Fruit fly (Drosophila melanogaster) whole organism, embryonic: ENCODE measurements around the gene SMSr.

Experiments
- Asciz ChIP-seq: fragments of 200-800 bp; sonication (Bioruptor generic); optimal IDR thresholded peaks from 2 replicates; lab custom pipeline; 2017; ENCODE audit warnings: missing biosample characterization, mild to moderate bottlenecking, missing genetic modification characterization, missing genetic modification reagents
- Bdp1 ChIP-seq: fragments of 200-800 bp; sonication (Bioruptor generic); optimal IDR thresholded peaks from 3 replicates; lab custom pipeline; 2016; ENCODE audit warnings: missing biosample characterization, missing genetic modification characterization
- C15 ChIP-seq: fragments of 200-800 bp; sonication (Bioruptor generic); IDR thresholded peaks from 3 replicates; pipeline ENCODE4 v1.3.6; 2022; ENCODE audit warnings: missing biosample characterization, missing genetic modification characterization
- CG10274 ChIP-seq: fragments of 200-800 bp; sonication (Bioruptor generic); optimal IDR thresholded peaks from 3 replicates; lab custom pipeline; 2017; ENCODE audit warnings: missing biosample characterization, mild to moderate bottlenecking, missing genetic modification characterization
- CG10543 ChIP-seq: fragments of 200-800 bp; sonication (Bioruptor generic); optimal IDR thresholded peaks from 3 replicates; lab custom pipeline; 2017; ENCODE audit warnings: missing biosample characterization, mild to moderate bottlenecking, missing genetic modification characterization, moderate library complexity
- CG13296 ChIP-seq: fragments of 200-800 bp; sonication (Bioruptor generic); optimal IDR thresholded peaks from 3 replicates; lab custom pipeline; 2018; ENCODE audit warnings: missing biosample characterization, mild to moderate bottlenecking, missing genetic modification characterization
- CG13894 ChIP-seq: fragments of 200-800 bp; sonication (Bioruptor generic); optimal IDR thresholded peaks from 3 replicates; lab custom pipeline; 2018; ENCODE audit warnings: missing biosample characterization, mild to moderate bottlenecking, missing genetic modification characterization, moderate library complexity
- CG15073 ChIP-seq: fragments of 200-800 bp; sonication (Bioruptor generic); optimal IDR thresholded peaks from 2 replicates; lab custom pipeline; 2016; ENCODE audit warnings: missing biosample characterization, missing genetic modification characterization
- CG17568 ChIP-seq: fragments of 200-800 bp; sonication (Bioruptor generic); optimal IDR thresholded peaks from 2 replicates; lab custom pipeline; 2018; ENCODE audit warnings: missing biosample characterization, mild to moderate bottlenecking, missing genetic modification characterization, moderate library complexity
- CG1832 ChIP-seq: fragments of 200-800 bp; sonication (Bioruptor generic); optimal IDR thresholded peaks from 2 replicates; lab custom pipeline; 2017; ENCODE audit warnings: missing biosample characterization, mild to moderate bottlenecking, missing genetic modification characterization, inconsistent platforms
- CG2120 ChIP-seq: fragments of 200-800 bp; sonication (Bioruptor generic); optimal IDR thresholded peaks from 3 replicates; lab custom pipeline; 2016; ENCODE audit warnings: missing biosample characterization, missing genetic modification characterization
- CG2875 ChIP-seq: fragments of 200-800 bp; sonication (Bioruptor generic); optimal IDR thresholded peaks from 2 replicates; lab custom pipeline; 2017; ENCODE audit warnings: missing biosample characterization, mild to moderate bottlenecking, missing genetic modification characterization, missing genetic modification reagents
- CG4424 ChIP-seq: fragments of 200-800 bp; sonication (Bioruptor generic); optimal IDR thresholded peaks from 3 replicates; lab custom pipeline; 2016; ENCODE audit warnings: missing biosample characterization, missing genetic modification characterization
- CG5953 ChIP-seq: fragments of 200-800 bp; sonication (Bioruptor generic); IDR thresholded peaks from 2 replicates; pipeline ENCODE4 v1.3.6; 2022; ENCODE audit warnings: missing biosample characterization, missing genetic modification characterization
- CG6254 ChIP-seq: fragments of 200-800 bp; sonication (Bioruptor generic); optimal IDR thresholded peaks from 3 replicates; lab custom pipeline; 2017; ENCODE audit warnings: mild to moderate bottlenecking, missing biosample characterization, missing genetic modification reagents, missing genetic modification characterization
- CG6272 ChIP-seq: fragments of 200-800 bp; sonication (Bioruptor generic); IDR thresholded peaks from 2 replicates; pipeline ENCODE4 v1.3.6; 2022; ENCODE audit warnings: missing biosample characterization, missing genetic modification characterization
- CG6765 ChIP-seq: fragments of 200-800 bp; sonication (Bioruptor generic); optimal IDR thresholded peaks from 3 replicates; lab custom pipeline; 2017; ENCODE audit warnings: missing biosample characterization, mild to moderate bottlenecking, missing genetic modification characterization
- CG6813 ChIP-seq: fragments of 200-800 bp; sonication (Bioruptor generic); optimal IDR thresholded peaks from 2 replicates; lab custom pipeline; 2017; ENCODE audit warnings: missing biosample characterization, missing genetic modification characterization, mild to moderate bottlenecking, moderate library complexity, missing genetic modification reagents
- CG7928 ChIP-seq: fragments of 200-800 bp; sonication (Bioruptor generic); optimal IDR thresholded peaks from 2 replicates; lab custom pipeline; 2017; ENCODE audit warnings: missing biosample characterization, mild to moderate bottlenecking, missing genetic modification characterization
- CG8281 ChIP-seq: fragments of 200-800 bp; sonication (Bioruptor generic); optimal IDR thresholded peaks from 2 replicates; lab custom pipeline; 2018; ENCODE audit warnings: missing biosample characterization, mild to moderate bottlenecking, missing genetic modification characterization, moderate library complexity
- CG9797 ChIP-seq: fragments of 200-800 bp; sonication (Bioruptor generic); optimal IDR thresholded peaks from 3 replicates; lab custom pipeline; 2018; ENCODE audit warnings: missing biosample characterization, mild to moderate bottlenecking, missing genetic modification characterization
- CG9932 ChIP-seq: fragments of 200-800 bp; sonication (Bioruptor generic); IDR thresholded peaks from 2 replicates; pipeline ENCODE4 v1.3.6; 2022; ENCODE audit warnings: missing biosample characterization, missing genetic modification characterization
- CoRest ChIP-seq: fragments of 200-800 bp; sonication (Bioruptor generic); optimal IDR thresholded peaks from 3 replicates; lab custom pipeline; 2018; ENCODE audit warnings: missing biosample characterization, mild to moderate bottlenecking, missing genetic modification characterization, moderate library complexity
- Dip2 ChIP-seq: fragments of 200-800 bp; sonication (Bioruptor generic); IDR thresholded peaks from 2 replicates; pipeline ENCODE4 v1.3.6; 2022; ENCODE audit warnings: missing biosample characterization, missing genetic modification characterization
- Dref ChIP-seq: fragments of 200-800 bp; sonication (Bioruptor generic); IDR thresholded peaks from 2 replicates; pipeline ENCODE4 v1.3.6; 2022; ENCODE audit warnings: missing biosample characterization, missing genetic modification characterization
- HHEX ChIP-seq: fragments of 200-800 bp; sonication (Bioruptor generic); optimal IDR thresholded peaks from 3 replicates; lab custom pipeline; 2017; ENCODE audit warnings: missing biosample characterization, mild to moderate bottlenecking, missing genetic modification characterization, missing genetic modification reagents
- HLH3B ChIP-seq: fragments of 200-800 bp; sonication (Bioruptor generic); IDR thresholded peaks from 2 replicates; pipeline ENCODE4 v1.3.6; 2022; ENCODE audit warnings: missing biosample characterization, missing genetic modification characterization
- Meics ChIP-seq: fragments of 200-800 bp; sonication (Bioruptor generic); optimal IDR thresholded peaks from 2 replicates; lab custom pipeline; 2017; ENCODE audit warnings: missing biosample characterization, mild to moderate bottlenecking, missing genetic modification characterization
- Pdp1 ChIP-seq, 2 experiments: fragments of 200-800 bp; sonication (Bioruptor generic); optimal IDR thresholded peaks; 3 replicates each; lab custom pipeline; 2016; ENCODE audit warnings: missing biosample characterization in 2 of 2, missing genetic modification characterization in 2 of 2, mild to moderate bottlenecking in 1 of 2, moderate library complexity in 1 of 2
- TFAM ChIP-seq: fragments of 200-800 bp; sonication (Bioruptor generic); optimal IDR thresholded peaks from 2 replicates; lab custom pipeline; 2017; ENCODE audit warnings: missing biosample characterization, missing genetic modification characterization, inconsistent platforms
- Usf ChIP-seq: fragments of 200-800 bp; sonication (Bioruptor generic); optimal IDR thresholded peaks from 2 replicates; lab custom pipeline; 2017; ENCODE audit warnings: missing genotype, missing biosample characterization, missing genetic modification characterization
- Xbp1 ChIP-seq: fragments of 200-800 bp; sonication (Bioruptor generic); optimal IDR thresholded peaks from 3 replicates; lab custom pipeline; 2016; ENCODE audit warnings: missing biosample characterization, mild to moderate bottlenecking, missing genetic modification characterization
- al ChIP-seq: fragments of 200-800 bp; sonication (Bioruptor generic); IDR thresholded peaks from 2 replicates; pipeline ENCODE4 v1.3.6; 2022; ENCODE audit warnings: missing biosample characterization, missing genetic modification characterization
- ato ChIP-seq: fragments of 200-800 bp; sonication (Bioruptor generic); IDR thresholded peaks from 2 replicates; pipeline ENCODE4 v1.3.6; 2022; ENCODE audit warnings: missing biosample characterization, missing genetic modification characterization; ENCODE audit not compliant: partially characterized antibody
- chinmo ChIP-seq: fragments of 200-800 bp; sonication (Bioruptor generic); IDR thresholded peaks from 4 replicates; pipeline ENCODE4 v1.3.6; 2022; ENCODE audit warnings: missing biosample characterization, missing genetic modification characterization; ENCODE audit not compliant: partially characterized antibody
- en ChIP-seq: fragments of 200-800 bp; sonication (Bioruptor generic); optimal IDR thresholded peaks from 2 replicates; lab custom pipeline; 2016; ENCODE audit warnings: missing biosample characterization, missing genetic modification characterization
- fd3F ChIP-seq: fragments of 200-800 bp; sonication (Bioruptor generic); optimal IDR thresholded peaks from 2 replicates; lab custom pipeline; 2018; ENCODE audit warnings: missing biosample characterization, mild to moderate bottlenecking, missing genetic modification characterization, moderate library complexity
- gem ChIP-seq: fragments of 200-800 bp; sonication (Bioruptor generic); optimal IDR thresholded peaks from 2 replicates; lab custom pipeline; 2019; ENCODE audit warnings: missing biosample characterization, mild to moderate bottlenecking, missing genetic modification characterization, moderate library complexity
- hth ChIP-seq: fragments of >200 bp; optimal IDR thresholded peaks from 2 replicates; lab custom pipeline; 2017; ENCODE audit warnings: inconsistent platforms
- luna ChIP-seq: fragments of 200-800 bp; sonication (Bioruptor generic); optimal IDR thresholded peaks from 2 replicates; lab custom pipeline; 2016; ENCODE audit warnings: missing biosample characterization, missing genetic modification characterization
- mam ChIP-seq: fragments of 200-800 bp; sonication (Bioruptor generic); optimal IDR thresholded peaks from 3 replicates; lab custom pipeline; 2016; ENCODE audit warnings: missing biosample characterization, missing genetic modification characterization
- ranshi ChIP-seq: fragments of 200-800 bp; sonication (Bioruptor generic); IDR thresholded peaks from 2 replicates; pipeline ENCODE4 v1.3.6; 2022; ENCODE audit warnings: missing biosample characterization, missing genetic modification characterization
- repo ChIP-seq: fragments of 200-800 bp; sonication (Bioruptor generic); optimal IDR thresholded peaks from 2 replicates; lab custom pipeline; 2016; ENCODE audit warnings: missing biosample characterization, missing genetic modification characterization
- sc ChIP-seq, 3 experiments: fragments of >200 bp in 2 of 3; fragments of 200-800 bp in 1 of 3; sonication (Bioruptor generic) in 1 of 3; optimal IDR thresholded peaks; 2 replicates in 2 of 3; 3 replicates in 1 of 3; lab custom pipeline; 2017; ENCODE audit warnings: mild to moderate bottlenecking in 1 of 3, missing biosample characterization in 1 of 3, missing genetic modification characterization in 1 of 3, missing genetic modification reagents in 1 of 3
- sug ChIP-seq: fragments of 200-800 bp; optimal IDR thresholded peaks from 2 replicates; lab custom pipeline; 2019; ENCODE audit warnings: missing biosample characterization, mild to moderate bottlenecking, missing genetic modification characterization, moderate library complexity
- tap ChIP-seq: fragments of 200-800 bp; optimal IDR thresholded peaks from 3 replicates; lab custom pipeline; 2019; ENCODE audit warnings: missing biosample characterization, mild to moderate bottlenecking, missing genetic modification characterization, moderate library complexity
- trem ChIP-seq: fragments of 200-800 bp; optimal IDR thresholded peaks from 3 replicates; lab custom pipeline; 2019; ENCODE audit warnings: missing biosample characterization, mild to moderate bottlenecking, missing genetic modification characterization, moderate library complexity
- vnd ChIP-seq: fragments of 200-800 bp; sonication (Bioruptor generic); IDR thresholded peaks from 3 replicates; pipeline ENCODE4 v1.3.6; 2022; ENCODE audit warnings: missing biosample characterization, missing genetic modification characterization; ENCODE audit not compliant: partially characterized antibody
- zf30C ChIP-seq: fragments of 200-800 bp; sonication (Bioruptor generic); optimal IDR thresholded peaks from 3 replicates; lab custom pipeline; 2018; ENCODE audit warnings: missing biosample characterization, mild to moderate bottlenecking, missing genetic modification characterization

SMSr gene

DNA sequence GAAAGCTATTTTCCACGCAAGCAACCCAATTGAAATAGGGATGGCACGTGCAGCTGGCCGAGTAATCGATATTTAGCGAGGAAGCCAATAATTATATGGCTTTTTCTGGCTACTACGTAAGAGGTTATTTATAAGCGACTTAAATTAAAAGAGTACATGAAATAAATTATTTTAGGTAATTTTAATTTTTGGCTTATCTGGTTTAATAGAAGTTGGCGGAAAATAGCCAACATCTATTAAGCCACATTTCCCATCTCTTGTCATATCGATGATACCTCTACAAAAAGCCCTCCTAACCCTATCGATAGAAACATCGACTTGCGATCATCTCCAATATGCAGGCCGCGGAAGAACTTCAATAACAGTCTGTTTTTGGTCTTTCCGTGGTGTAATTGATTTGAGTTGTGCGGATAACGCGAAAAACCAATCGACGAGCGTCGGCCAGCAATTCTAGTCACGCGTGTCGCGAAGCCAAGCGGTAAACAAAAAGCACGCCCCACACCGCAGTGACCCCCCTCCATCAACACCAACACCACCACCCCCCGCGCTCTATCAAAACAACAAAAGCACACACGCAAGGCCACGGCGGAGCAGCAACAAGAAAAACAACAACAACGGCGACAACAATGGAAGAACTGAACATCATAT lies 33.2 kb downstream of the SMSr start, which contains the start of the genes Srp19 and qm (continued):
- TF ChIP-seq al (GFP tag; lab: Robert Waterston, UW) (peak; percentile 56; the same call in 1 of the 2 replicates), CG6813 (GFP tag; lab: Kevin White, UChicago) (no peak), TFAM (GFP tag; lab: Kevin White, UChicago) (no peak), Pdp1 (GFP tag; optimal IDR thresholded peaks at IDR 0.05; lab: Kevin White, UChicago) (peak; percentile 53 to 62), Bdp1 (GFP tag; lab: Kevin White, UChicago) (no peak), Meics (GFP tag; lab: Kevin White, UChicago) (peak; percentile 14), CG9797 (GFP tag; lab: Kevin White, UChicago) (peak; percentile 12), vnd (GFP tag; lab: Robert Waterston, UW) (peak; percentile 85), CG8281 (tag; lab: Kevin White, UChicago) (no peak), CG6272 (GFP tag; lab: Robert Waterston, UW) (peak; percentile 34; the same call in 1 of the 2 replicates), ato (GFP tag; lab: Robert Waterston, UW) (peak; percentile 62; the same call in 1 of the 2 replicates), ranshi (GFP tag; lab: Robert Waterston, UW) (peak; percentile 18; the same call in 1 of the 2 replicates), Usf (GFP tag; lab: Kevin White, UChicago) (no peak), trem (tag; lab: Kevin White, UChicago) (peak; percentile 6), CoRest (tag; lab: Kevin White, UChicago) (peak; percentile 68), sc (optimal IDR thresholded peaks at IDR 0.05; lab: Kevin White, UChicago) (no peak), sc (GFP tag; optimal IDR thresholded peaks at IDR 0.05; lab: Kevin White, UChicago) (no peak), CG6254 (no peak), gem (tag; lab: Kevin White, UChicago) (peak; percentile 76), CG4424 (GFP tag; lab: Kevin White, UChicago) (peak; percentile 55), CG17568 (no peak), en (GFP tag; lab: Kevin White, UChicago) (no peak), zf30C (no peak), CG9932 (GFP tag; lab: Robert Waterston, UW) (peak; percentile 78), Asciz (GFP tag; lab: Kevin White, UChicago) (no peak), luna (GFP tag; lab: Kevin White, UChicago) (peak; percentile 17), CG10274 (GFP tag; lab: Kevin White, UChicago) (no peak), mam (GFP tag; lab: Kevin White, UChicago) (peak; percentile 70), chinmo (GFP tag; lab: Robert Waterston, UW) (peak; percentile 97), HHEX (no peak), Xbp1 (peak; percentile 64), CG13894 (tag; lab: Kevin White, UChicago) (peak; percentile 45), CG5953 (no peak), tap (tag; lab: Kevin White, UChicago) (no peak), Dip2 (GFP tag; lab: Robert Waterston, UW) (no peak), CG2120 (GFP tag; lab: Kevin White, UChicago) (peak; percentile 78), CG7928 (GFP tag; lab: Kevin White, UChicago) (no peak), CG6765 (GFP tag; lab: Kevin White, UChicago) (peak; percentile 43), repo (GFP tag; lab: Kevin White, UChicago) (no peak), CG2875 (GFP tag; lab: Kevin White, UChicago) (no peak), CG13296 (no peak), C15 (GFP tag; lab: Robert Waterston, UW) (no peak), HLH3B (GFP tag; lab: Robert Waterston, UW) (no peak), fd3F (GFP tag; lab: Kevin White, UChicago) (no peak), sug (tag; lab: Kevin White, UChicago) (peak; percentile 62), hth (lab: Kevin White, UChicago) (no peak), Dref (GFP tag; lab: Robert Waterston, UW) (peak; percentile 84), CG10543 (GFP tag; lab: Kevin White, UChicago) (peak; percentile 69), CG1832 (GFP tag; lab: Kevin White, UChicago) (no peak), CG15073 (GFP tag; lab: Kevin White, UChicago) (no peak)
